Fruit fly (Drosophila melanogaster) whole organism, adult: Measurements from ENCODE around the gene CG43672.
A peak's percentile ranks its signal among the peaks of the same experiment; 100 is the strongest.

Source experiments
- CG11617 ChIP-seq: fragments of 200-800 bp; sonication (Bioruptor generic); optimal IDR thresholded peaks from 2 replicates; lab custom pipeline; 2017; ENCODE audit warnings: mild to moderate bottlenecking, missing biosample characterization, missing genetic modification reagents, missing genetic modification characterization
- CG7045 ChIP-seq: fragments of 200-800 bp; sonication (Bioruptor generic); optimal IDR thresholded peaks from 2 replicates; lab custom pipeline; 2017; ENCODE audit warnings: missing biosample characterization, mild to moderate bottlenecking, missing genetic modification characterization
- CG7101 ChIP-seq: fragments of 200-800 bp; sonication (Bioruptor generic); optimal IDR thresholded peaks from 2 replicates; lab custom pipeline; 2018; ENCODE audit warnings: missing biosample characterization, mild to moderate bottlenecking, missing genetic modification characterization, moderate library complexity
- Clk ChIP-seq: fragments of 200-800 bp; sonication (Bioruptor generic); optimal IDR thresholded peaks from 2 replicates; lab custom pipeline; 2017; ENCODE audit warnings: missing biosample characterization, missing genetic modification characterization
- Crg-1 ChIP-seq: fragments of 200-800 bp; sonication (Bioruptor generic); optimal IDR thresholded peaks from 2 replicates; lab custom pipeline; 2016; ENCODE audit warnings: missing biosample characterization, missing genetic modification characterization
- Mnt ChIP-seq: fragments of 200-800 bp; sonication (Bioruptor generic); optimal IDR thresholded peaks from 2 replicates; lab custom pipeline; 2016; ENCODE audit warnings: missing biosample characterization, mild to moderate bottlenecking, missing genetic modification characterization
- bab1 ChIP-seq: fragments of 200-800 bp; sonication (Bioruptor generic); optimal IDR thresholded peaks from 3 replicates; lab custom pipeline; 2019; ENCODE audit warnings: missing biosample characterization, mild to moderate bottlenecking, missing genetic modification characterization, moderate library complexity
- cic ChIP-seq: fragments of 200-800 bp; sonication (Bioruptor generic); optimal IDR thresholded peaks from 2 replicates; lab custom pipeline; 2017; ENCODE audit warnings: missing biosample characterization, mild to moderate bottlenecking, missing genetic modification characterization, moderate library complexity
- toe ChIP-seq: fragments of 200-800 bp; sonication (Bioruptor generic); optimal IDR thresholded peaks from 2 replicates; lab custom pipeline; 2016; ENCODE audit warnings: missing biosample characterization, missing genetic modification characterization

DNA sequence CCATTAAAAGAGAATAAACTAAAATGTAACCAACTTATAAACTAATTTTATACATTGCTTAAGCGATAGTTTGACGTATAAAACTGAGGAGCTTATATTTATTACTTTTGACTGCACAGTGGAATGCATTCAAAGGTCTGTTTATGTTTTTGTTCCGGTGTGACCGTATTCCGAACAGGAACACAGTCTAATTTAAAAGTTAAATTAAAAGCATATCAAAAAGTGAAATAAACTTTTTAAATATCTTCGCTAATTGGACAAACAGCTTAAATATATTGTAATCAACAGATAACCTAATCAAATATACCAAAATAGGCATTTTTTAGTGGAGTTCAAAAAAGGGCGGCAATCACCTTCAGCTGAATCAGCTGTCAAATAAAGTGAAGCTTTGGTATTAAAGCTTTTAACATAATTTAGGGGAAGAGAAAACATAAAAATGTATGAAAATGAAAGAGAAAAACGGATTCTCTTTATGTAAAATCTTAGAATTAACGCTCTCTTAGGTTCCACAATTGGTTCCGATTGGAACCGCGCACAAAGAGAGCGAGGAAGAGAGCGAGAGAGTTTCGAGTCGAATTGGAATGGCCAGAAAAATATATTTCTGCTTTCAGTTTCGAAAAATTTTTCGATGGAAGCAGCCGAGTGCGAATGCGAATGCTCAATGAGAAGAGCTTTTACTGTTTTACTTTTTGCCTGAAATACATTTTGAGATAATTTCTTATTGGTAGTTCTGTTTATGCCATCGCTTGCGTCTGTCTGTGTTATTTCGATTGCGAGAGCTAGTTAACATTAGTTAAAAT lies 31.2 kb downstream of the CG43672 start, which contains the start of the genes PGRP-LE and sd:
- no peak for TF ChIP-seq cic (GFP tag; lab: Kevin White, UChicago)
- TF ChIP-seq Clk (GFP tag; lab: Kevin White, UChicago) = no peak
- TF ChIP-seq toe (GFP tag; lab: Kevin White, UChicago) = no peak
- no peak for TF ChIP-seq Mnt (GFP tag; lab: Kevin White, UChicago)
- TF ChIP-seq CG7045 (GFP tag; lab: Kevin White, UChicago) = no peak
- TF ChIP-seq CG11617 (GFP tag; lab: Kevin White, UChicago) = no peak
- TF ChIP-seq Crg-1 (GFP tag; lab: Kevin White, UChicago) = no peak
- peak; percentile 18 for TF ChIP-seq bab1
- TF ChIP-seq CG7101 (tag; lab: Kevin White, UChicago) = no peak
